Fruit fly (Drosophila melanogaster) whole organism, prepupa: ENCODE measurements around the gene Clic.

Experiments used
- Blimp-1 ChIP-seq: fragments of 200-800 bp; sonication (Bioruptor generic); optimal IDR thresholded peaks from 3 replicates; lab custom pipeline; 2017; ENCODE audit warnings: missing biosample characterization, missing genetic modification characterization, mild to moderate bottlenecking, moderate library complexity, missing genetic modification reagents
- CG10631 ChIP-seq: fragments of 200-800 bp; sonication (Bioruptor generic); optimal IDR thresholded peaks from 2 replicates; lab custom pipeline; 2016; ENCODE audit warnings: missing biosample characterization, missing genetic modification characterization
- CG10669 ChIP-seq: fragments of 200-800 bp; sonication (Bioruptor generic); optimal IDR thresholded peaks from 3 replicates; lab custom pipeline; 2018; ENCODE audit warnings: missing biosample characterization, mild to moderate bottlenecking, missing genetic modification characterization, moderate library complexity
- CG11294 ChIP-seq: fragments of 200-800 bp; sonication (Bioruptor generic); IDR thresholded peaks from 2 replicates; pipeline ENCODE4 v1.3.6; 2022; ENCODE audit warnings: missing biosample characterization, missing genetic modification characterization
- CG11762 ChIP-seq: fragments of 200-800 bp; sonication (Bioruptor generic); optimal IDR thresholded peaks from 3 replicates; lab custom pipeline; 2016; ENCODE audit warnings: missing biosample characterization, missing genetic modification characterization; ENCODE audit not compliant: insufficient read depth
- CG11902 ChIP-seq: fragments of 200-800 bp; sonication (Bioruptor generic); optimal IDR thresholded peaks from 3 replicates; lab custom pipeline; 2016; ENCODE audit warnings: missing biosample characterization, missing genetic modification characterization
- CG15336 ChIP-seq: fragments of 200-800 bp; sonication (Bioruptor generic); IDR thresholded peaks from 2 replicates; pipeline ENCODE4 v1.3.6; 2022; ENCODE audit warnings: missing biosample characterization, missing genetic modification characterization
- CG1621 ChIP-seq: fragments of 200-800 bp; sonication (Bioruptor generic); optimal IDR thresholded peaks from 3 replicates; lab custom pipeline; 2018; ENCODE audit warnings: missing biosample characterization, mild to moderate bottlenecking, missing genetic modification characterization
- CG16779 ChIP-seq: fragments of 200-800 bp; sonication (Bioruptor generic); optimal IDR thresholded peaks from 3 replicates; lab custom pipeline; 2017; ENCODE audit warnings: missing biosample characterization, mild to moderate bottlenecking, missing genetic modification characterization
- CG3032 ChIP-seq: fragments of 200-800 bp; optimal IDR thresholded peaks from 2 replicates; lab custom pipeline; 2019; ENCODE audit warnings: missing biosample characterization, mild to moderate bottlenecking, missing genetic modification characterization, moderate library complexity
- CG31627 ChIP-seq: fragments of 200-800 bp; sonication (Bioruptor generic); optimal IDR thresholded peaks from 3 replicates; lab custom pipeline; 2016; ENCODE audit warnings: missing biosample characterization, missing genetic modification characterization
- CG32006 ChIP-seq: fragments of 200-800 bp; sonication (Bioruptor generic); optimal IDR thresholded peaks from 3 replicates; lab custom pipeline; 2017; ENCODE audit warnings: missing biosample characterization, mild to moderate bottlenecking, missing genetic modification characterization
- CG6163 ChIP-seq: fragments of 200-800 bp; sonication (Bioruptor generic); IDR thresholded peaks from 3 replicates; pipeline ENCODE4 v1.3.6; 2022; ENCODE audit warnings: missing biosample characterization, missing genetic modification characterization
- CG6276 ChIP-seq: fragments of 200-800 bp; sonication (Bioruptor generic); optimal IDR thresholded peaks from 2 replicates; lab custom pipeline; 2017; ENCODE audit warnings: missing biosample characterization, mild to moderate bottlenecking, missing genetic modification characterization
- CG6792 ChIP-seq: fragments of 200-800 bp; sonication (Bioruptor generic); optimal IDR thresholded peaks from 3 replicates; lab custom pipeline; 2016; ENCODE audit warnings: missing biosample characterization, missing genetic modification characterization
- CG6808 ChIP-seq: fragments of 200-800 bp; sonication (Bioruptor generic); optimal IDR thresholded peaks from 3 replicates; lab custom pipeline; 2017; ENCODE audit warnings: missing biosample characterization, missing genetic modification characterization, mild to moderate bottlenecking, moderate library complexity, missing genetic modification reagents
- CG6854 ChIP-seq: fragments of 200-800 bp; sonication (Bioruptor generic); optimal IDR thresholded peaks from 2 replicates; lab custom pipeline; 2017; ENCODE audit warnings: missing biosample characterization, mild to moderate bottlenecking, missing genetic modification characterization
- CG7368 ChIP-seq: fragments of 200-800 bp; sonication (Bioruptor generic); optimal IDR thresholded peaks from 3 replicates; lab custom pipeline; 2016; ENCODE audit warnings: missing biosample characterization, missing genetic modification characterization
- CG8119 ChIP-seq: fragments of 200-800 bp; sonication (Bioruptor generic); IDR thresholded peaks from 3 replicates; pipeline ENCODE4 v1.3.6; 2022; ENCODE audit warnings: missing biosample characterization, missing genetic modification characterization
- CG8319 ChIP-seq: fragments of 200-800 bp; sonication (Bioruptor generic); optimal IDR thresholded peaks from 3 replicates; lab custom pipeline; 2016; ENCODE audit warnings: missing biosample characterization, missing genetic modification characterization
- Eip75B ChIP-seq: fragments of 200-800 bp; sonication (Bioruptor generic); optimal IDR thresholded peaks from 3 replicates; lab custom pipeline; 2016; ENCODE audit warnings: missing biosample characterization, missing genetic modification characterization
- Eip78C ChIP-seq: fragments of 200-800 bp; sonication (Bioruptor generic); peaks from one replicate; lab custom pipeline; 2016; ENCODE audit warnings: missing biosample characterization, missing genetic modification characterization
- Eip93F ChIP-seq: fragments of 200-800 bp; sonication (Bioruptor generic); optimal IDR thresholded peaks from 2 replicates; lab custom pipeline; 2016; ENCODE audit warnings: missing biosample characterization, mild to moderate bottlenecking, missing genetic modification characterization
- Ets21C ChIP-seq: fragments of 200-800 bp; sonication (Bioruptor generic); optimal IDR thresholded peaks from 3 replicates; lab custom pipeline; 2016; ENCODE audit warnings: missing biosample characterization, missing genetic modification characterization
- Ets96B ChIP-seq: fragments of 200-800 bp; optimal IDR thresholded peaks from 2 replicates; lab custom pipeline; 2019; ENCODE audit warnings: missing biosample characterization, mild to moderate bottlenecking, missing genetic modification characterization, moderate library complexity
- Gug ChIP-seq: fragments of 200-800 bp; sonication (Bioruptor generic); IDR thresholded peaks from 2 replicates; pipeline ENCODE4 v1.3.6; 2022; ENCODE audit warnings: missing biosample characterization, missing genetic modification characterization
- Met ChIP-seq: fragments of 200-800 bp; sonication (Bioruptor generic); optimal IDR thresholded peaks from 3 replicates; lab custom pipeline; 2016; ENCODE audit warnings: missing biosample characterization, missing genetic modification characterization
- OdsH ChIP-seq: fragments of 200-800 bp; sonication (Bioruptor generic); optimal IDR thresholded peaks from 3 replicates; lab custom pipeline; 2016; ENCODE audit warnings: missing biosample characterization, missing genetic modification characterization
- Sox102F ChIP-seq: fragments of 200-800 bp; sonication (Bioruptor generic); optimal IDR thresholded peaks from 2 replicates; lab custom pipeline; 2016; ENCODE audit warnings: missing biosample characterization, mild to moderate bottlenecking, missing genetic modification characterization
- Sox14 ChIP-seq: fragments of 200-800 bp; sonication (Bioruptor generic); optimal IDR thresholded peaks from 3 replicates; lab custom pipeline; 2016; ENCODE audit warnings: missing biosample characterization, missing genetic modification characterization
- Sox15 ChIP-seq: fragments of 200-800 bp; sonication (Bioruptor generic); optimal IDR thresholded peaks from 3 replicates; lab custom pipeline; 2016; ENCODE audit warnings: missing biosample characterization, missing genetic modification characterization
- achi ChIP-seq: fragments of 200-800 bp; sonication (Bioruptor generic); optimal IDR thresholded peaks from 3 replicates; lab custom pipeline; 2016; ENCODE audit warnings: missing biosample characterization, missing genetic modification characterization
- acj6 ChIP-seq: fragments of 200-800 bp; sonication (Bioruptor generic); optimal IDR thresholded peaks from 3 replicates; lab custom pipeline; 2016; ENCODE audit warnings: missing biosample characterization, missing genetic modification characterization
- cyc ChIP-seq: fragments of 200-800 bp; sonication (Bioruptor generic); optimal IDR thresholded peaks from 3 replicates; lab custom pipeline; 2016; ENCODE audit warnings: missing biosample characterization, missing genetic modification characterization
- dsx ChIP-seq: fragments of 200-800 bp; optimal IDR thresholded peaks from 3 replicates; lab custom pipeline; 2019; ENCODE audit warnings: missing biosample characterization, mild to moderate bottlenecking, missing genetic modification characterization, moderate library complexity; ENCODE audit not compliant: poor library complexity, severe bottlenecking
- fd59A ChIP-seq: fragments of 200-800 bp; sonication (Bioruptor generic); optimal IDR thresholded peaks from 2 replicates; lab custom pipeline; 2017; ENCODE audit warnings: missing biosample characterization, mild to moderate bottlenecking, missing genetic modification characterization, missing genetic modification reagents
- fd85E ChIP-seq: fragments of 200-800 bp; sonication (Bioruptor generic); optimal IDR thresholded peaks from 3 replicates; lab custom pipeline; 2016; ENCODE audit warnings: missing biosample characterization, missing genetic modification characterization
- fkh ChIP-seq: fragments of 200-800 bp; sonication (Bioruptor generic); optimal IDR thresholded peaks from 3 replicates; lab custom pipeline; 2017; ENCODE audit warnings: missing biosample characterization, mild to moderate bottlenecking, missing genetic modification characterization, moderate library complexity
- lz ChIP-seq: fragments of 200-800 bp; sonication (Bioruptor generic); optimal IDR thresholded peaks from 3 replicates; lab custom pipeline; 2016; ENCODE audit warnings: missing biosample characterization, missing genetic modification characterization
- net ChIP-seq: fragments of 200-800 bp; sonication (Bioruptor generic); optimal IDR thresholded peaks from 3 replicates; lab custom pipeline; 2016; ENCODE audit warnings: missing biosample characterization, missing genetic modification characterization
- salr ChIP-seq, 2 experiments: fragments of 200-800 bp; sonication (Bioruptor generic); optimal IDR thresholded peaks; 3 replicates each; lab custom pipeline; 2016 to 2018; ENCODE audit warnings: missing biosample characterization in 2 of 2, missing genetic modification characterization in 2 of 2, mild to moderate bottlenecking in 1 of 2
- spab ChIP-seq: fragments of 200-800 bp; sonication (Bioruptor generic); optimal IDR thresholded peaks from 2 replicates; lab custom pipeline; 2017; ENCODE audit warnings: missing biosample characterization, mild to moderate bottlenecking, missing genetic modification characterization, missing genetic modification reagents
- ss ChIP-seq, 2 experiments: fragments of 200-800 bp; sonication (Bioruptor generic); optimal IDR thresholded peaks; 2 replicates in 1 of 2; 3 replicates in 1 of 2; lab custom pipeline; 2017 to 2018; ENCODE audit warnings: mild to moderate bottlenecking in 2 of 2, missing biosample characterization in 2 of 2, missing genetic modification characterization in 2 of 2, moderate library complexity in 1 of 2
- svp ChIP-seq: fragments of 200-800 bp; sonication (Bioruptor generic); peaks from one replicate; lab custom pipeline; 2016; ENCODE audit warnings: missing biosample characterization, missing genetic modification characterization
- topi ChIP-seq: fragments of 200-800 bp; sonication (Bioruptor generic); optimal IDR thresholded peaks from 3 replicates; lab custom pipeline; 2016; ENCODE audit warnings: missing biosample characterization, missing genetic modification characterization
- vri ChIP-seq: fragments of 200-800 bp; sonication (Bioruptor generic); optimal IDR thresholded peaks from 3 replicates; lab custom pipeline; 2016; ENCODE audit warnings: missing biosample characterization, mild to moderate bottlenecking, missing genetic modification characterization

The Clic gene

DNA sequence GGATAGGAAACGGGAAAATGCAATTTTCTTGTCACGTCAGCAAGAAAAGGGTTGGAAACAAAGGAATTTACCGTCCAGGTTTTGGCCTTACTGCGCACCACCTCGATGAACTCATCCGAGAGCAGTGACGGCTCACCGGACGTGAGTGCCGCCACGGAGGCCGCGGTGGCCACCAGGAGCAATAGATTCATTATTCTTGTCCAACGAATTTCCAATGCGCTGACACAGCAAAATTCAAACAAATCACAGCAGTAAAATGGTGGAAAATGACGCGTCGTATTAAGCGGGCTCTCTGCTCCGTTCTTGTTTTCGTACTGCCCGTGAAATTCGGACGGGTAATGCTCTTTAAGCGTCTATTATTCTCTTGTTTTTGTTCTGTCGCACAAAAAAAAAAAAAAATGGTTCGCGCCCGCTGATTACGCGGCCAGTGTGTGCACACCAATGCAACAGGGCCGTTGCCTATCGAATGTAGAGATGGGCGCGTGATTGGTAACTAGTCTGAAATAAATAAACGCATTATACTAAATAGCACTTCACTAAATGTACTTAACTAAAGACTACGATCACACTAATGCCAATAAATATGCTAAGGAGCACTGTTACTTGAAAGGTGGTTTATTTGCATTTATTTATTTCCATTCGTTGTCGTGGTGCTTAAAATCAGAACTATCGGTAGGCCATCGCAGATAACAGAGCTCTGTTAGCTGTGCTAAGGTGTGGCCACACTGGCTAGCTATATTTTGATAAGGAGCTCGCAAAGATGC is 40.2 kb downstream of the Clic start, which contains the start of the genes CtsB and amrt (continued):
- TF ChIP-seq Sox102F (GFP tag; lab: Kevin White, UChicago) (peak; percentile 46), CG6276 (GFP tag; lab: Kevin White, UChicago) (peak; percentile 70), topi (GFP tag; lab: Kevin White, UChicago) (peak; percentile 63), CG10669 (GFP tag; lab: Kevin White, UChicago) (peak; percentile 50), CG10631 (GFP tag; lab: Kevin White, UChicago) (peak; percentile 63), vri (GFP tag; lab: Kevin White, UChicago) (peak; percentile 43), Sox15 (GFP tag; lab: Kevin White, UChicago) (peak; percentile 36), Ets21C (GFP tag; lab: Kevin White, UChicago) (peak; percentile 51), spab (GFP tag; lab: Kevin White, UChicago) (peak; percentile 48), CG6854 (no peak), achi (GFP tag; lab: Kevin White, UChicago) (peak; percentile 38), CG16779 (peak; percentile 52), acj6 (GFP tag; lab: Kevin White, UChicago) (peak; percentile 57), Eip78C (GFP tag; lab: Kevin White, UChicago) (peak; percentile 76), cyc (GFP tag; lab: Kevin White, UChicago) (peak; percentile 53), CG6808 (peak; percentile 70), net (GFP tag; lab: Kevin White, UChicago) (peak; percentile 77), Ets96B (peak; percentile 37), CG1621 (tag; lab: Kevin White, UChicago) (peak; percentile 26), dsx (peak; percentile 17), Eip75B (GFP tag; lab: Kevin White, UChicago) (peak; percentile 67), CG6792 (peak; percentile 43), CG7368 (peak; percentile 31), salr (GFP tag; optimal IDR thresholded peaks at IDR 0.05; lab: Kevin White, UChicago) (peak in 1 of 2 experiments; percentile 66), Sox14 (GFP tag; lab: Kevin White, UChicago) (peak; percentile 71), svp (no peak), CG11902 (no peak), OdsH (GFP tag; lab: Kevin White, UChicago) (peak; percentile 66), CG6163 (GFP tag; lab: Robert Waterston, UW) (peak; percentile 81; the same call in 2 of the 3 replicates), Eip93F (GFP tag; lab: Kevin White, UChicago) (no peak), CG8119 (no peak; the same call in 2 of the 3 replicates), fd59A (GFP tag; lab: Kevin White, UChicago) (peak; percentile 3), CG8319 (GFP tag; lab: Kevin White, UChicago) (peak; percentile 7), fd85E (GFP tag; lab: Kevin White, UChicago) (no peak), CG31627 (peak; percentile 63), CG32006 (GFP tag; lab: Kevin White, UChicago) (peak; percentile 64), CG11762 (GFP tag; lab: Kevin White, UChicago) (peak; percentile 53), Blimp-1 (peak; percentile 36), CG3032 (tag; lab: Kevin White, UChicago) (peak; percentile 55)

dm6 chrX:13779696-13780095 is 42.4 kb downstream of the Clic start:
- TF ChIP-seq Ets21C (GFP tag; lab: Kevin White, UChicago) (no peak), Met (GFP tag; lab: Kevin White, UChicago) (no peak), CG16779 (no peak), fkh (peak; percentile 26), Sox14 (GFP tag; lab: Kevin White, UChicago) (peak; percentile 8), net (GFP tag; lab: Kevin White, UChicago) (no peak), Eip93F (GFP tag; lab: Kevin White, UChicago) (no peak), Eip75B (GFP tag; lab: Kevin White, UChicago) (no peak), Gug (GFP tag; lab: Robert Waterston, UW) (no peak), CG15336 (GFP tag; lab: Robert Waterston, UW) (peak; percentile 58; the same call in 1 of the 2 replicates), CG11902 (no peak), Eip78C (GFP tag; lab: Kevin White, UChicago) (peak; percentile 72), CG10669 (GFP tag; lab: Kevin White, UChicago) (peak; percentile 39), ss (GFP tag; optimal IDR thresholded peaks at IDR 0.05; lab: Kevin White, UChicago) (no peak), acj6 (GFP tag; lab: Kevin White, UChicago) (no peak), CG3032 (tag; lab: Kevin White, UChicago) (peak; percentile 25), CG11294 (GFP tag; lab: Robert Waterston, UW) (no peak), CG6276 (GFP tag; lab: Kevin White, UChicago) (peak; percentile 83), lz (GFP tag; lab: Kevin White, UChicago) (no peak)
